Worm (Caenorhabditis elegans): ENCODE results near the gene T28D9.1.

T28D9.1 gene

DNA sequence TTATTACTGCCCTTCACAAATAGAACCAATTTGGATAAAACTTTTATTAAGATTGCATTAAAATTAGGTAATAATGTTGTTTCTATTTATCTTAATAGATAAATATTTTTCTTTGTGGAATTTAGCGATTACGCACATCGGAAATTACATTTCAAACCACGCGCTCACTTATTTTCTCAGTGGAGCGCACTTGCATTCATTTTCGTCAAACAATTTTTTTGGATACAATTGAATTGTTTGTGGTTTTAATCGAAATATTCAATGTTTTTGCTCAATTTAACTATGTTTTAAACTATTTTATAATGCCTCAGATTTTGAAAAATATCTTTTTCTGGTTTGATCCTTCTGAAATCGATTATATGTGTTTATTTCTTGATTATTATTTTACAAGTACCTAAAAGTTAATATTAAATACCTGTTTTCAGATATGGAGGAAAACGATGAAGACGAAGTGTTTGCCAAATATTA is 43.8 kb downstream of the T28D9.1 start, which contains the start of gene utp-20 (continued):
- TF ChIP-seq lin-26 (GFP tag; IDR thresholded peaks at IDR 0.05) (no peak), F49E8.2 (tag; optimal IDR thresholded peaks at IDR 0.05; ENCODE audit: insufficient read depth) (no peak), hmg-1.2 (GFP tag; IDR thresholded peaks at IDR 0.05) (no peak), hlh-12 (tag; optimal IDR thresholded peaks at IDR 0.05) (no peak), ztf-25 (GFP tag; IDR thresholded peaks at IDR 0.05) (no peak), K11D2.4 (GFP tag; IDR thresholded peaks at IDR 0.05) (no peak), egrh-3 (GFP tag; IDR thresholded peaks at IDR 0.05) (no peak), lsl-1 (GFP tag; optimal IDR thresholded peaks at IDR 0.05) (peak; percentile 28), rec-8 (tag; optimal IDR thresholded peaks at IDR 0.05) (no peak), ceh-79 (tag; optimal IDR thresholded peaks at IDR 0.05) (no peak), C06A6.2 (GFP tag; conservative IDR thresholded peaks at IDR 0.05) (no peak), unc-62 (GFP tag; optimal IDR thresholded peaks at IDR 0.05) (no peak), zim-3 (tag; optimal IDR thresholded peaks at IDR 0.05) (no peak), T07F8.4 (tag; optimal IDR thresholded peaks at IDR 0.05) (no peak), hsf-1 (GFP tag; IDR thresholded peaks at IDR 0.05) (no peak), zfh-2 (GFP tag; conservative IDR thresholded peaks at IDR 0.05) (no peak), dpl-1 (GFP tag; optimal IDR thresholded peaks at IDR 0.05) (peak; percentile 59), somi-1 (GFP tag; optimal IDR thresholded peaks at IDR 0.05) (no peak), D2030.7 (GFP tag; IDR thresholded peaks at IDR 0.05) (no peak), ccch-3 (GFP tag; optimal IDR thresholded peaks at IDR 0.05) (no peak), F23B12.7 (tag; optimal IDR thresholded peaks at IDR 0.05; ENCODE audit: insufficient read depth) (peak; percentile 95), let-607 (tag; optimal IDR thresholded peaks at IDR 0.05) (no peak), F55B11.4 (tag; optimal IDR thresholded peaks at IDR 0.05; ENCODE audit: borderline replicate concordance, insufficient read depth) (no peak), lin-40 (tag; optimal IDR thresholded peaks at IDR 0.05) (no peak), madf-3 (GFP tag; IDR thresholded peaks at IDR 0.05) (no peak), F57C9.4 (tag; optimal IDR thresholded peaks at IDR 0.05) (no peak), sdz-38 (tag; optimal IDR thresholded peaks at IDR 0.05) (no peak), snpc-1.1 (tag; optimal IDR thresholded peaks at IDR 0.05; ENCODE audit: insufficient read depth) (no peak), K12H6.12 (tag; optimal IDR thresholded peaks at IDR 0.05) (no peak), him-1 (tag; optimal IDR thresholded peaks at IDR 0.05) (no peak), aptf-3 (GFP tag; IDR thresholded peaks at IDR 0.05) (no peak), cebp-2 (GFP tag; IDR thresholded peaks at IDR 0.05) (no peak), sptf-2 (GFP tag; optimal IDR thresholded peaks at IDR 0.05) (no peak), F33H1.4 (GFP tag; IDR thresholded peaks at IDR 0.05) (no peak), lin-54 (GFP tag; optimal IDR thresholded peaks at IDR 0.05) (peak; percentile 83), let-526 (GFP tag; IDR thresholded peaks at IDR 0.05) (no peak)

Data from whole organism, young adult.